Worm (Caenorhabditis elegans) whole organism, L3 larva: ENCODE data around the gene F02H6.2.

ENCODE experiments used
- ZK546.5 ChIP-seq: sonication (generic microtip); optimal IDR thresholded peaks from 2 replicates; lab custom pipeline; 2017; ENCODE audit warnings: missing biosample characterization, missing genetic modification characterization
- ama-1 ChIP-seq: fragments of 150-350 bp; optimal IDR thresholded peaks from 2 replicates; lab custom pipeline; 2018
- jun-1 ChIP-seq: fragments of 150-350 bp; optimal IDR thresholded peaks from 2 replicates; lab custom pipeline; 2014; ENCODE audit warnings: missing biosample characterization, missing genetic modification reagents, missing genetic modification characterization
- lin-39 ChIP-seq: fragments of 150-350 bp; optimal IDR thresholded peaks from 2 replicates; lab custom pipeline; 2018; ENCODE audit warnings: missing biosample characterization, missing genetic modification reagents, missing genetic modification characterization
- nfya-1 ChIP-seq: sonication (generic microtip); optimal IDR thresholded peaks from 2 replicates; lab custom pipeline; 2017; ENCODE audit warnings: missing genetic modification characterization, mild to moderate bottlenecking, missing compliant biosample characterization, antibody characterized with exemption, moderate library complexity; ENCODE audit not compliant: insufficient read depth
- nhr-237 ChIP-seq: fragments of 150-350 bp; optimal IDR thresholded peaks from 2 replicates; lab custom pipeline; 2014; ENCODE audit warnings: missing biosample characterization, missing genetic modification characterization
- pha-4 ChIP-seq: fragments of 150-350 bp; optimal IDR thresholded peaks from 2 replicates; lab custom pipeline; 2014; ENCODE audit warnings: missing biosample characterization, missing genetic modification reagents, missing genetic modification characterization
- tbx-2 ChIP-seq: sonication (generic microtip); optimal IDR thresholded peaks from 2 replicates; lab custom pipeline; 2016; ENCODE audit warnings: mild to moderate bottlenecking, missing genetic modification characterization, missing compliant biosample characterization
- unc-62 ChIP-seq: fragments of 150-350 bp; sonication (generic microtip); optimal IDR thresholded peaks from 4 replicates; lab custom pipeline; 2014; ENCODE audit warnings: missing biosample characterization, missing genetic modification reagents, missing genetic modification characterization
- ztf-11 ChIP-seq: fragments of 150-350 bp; optimal IDR thresholded peaks from 2 replicates; lab custom pipeline; 2014; ENCODE audit warnings: missing biosample characterization, missing genetic modification characterization

ce11 chrIV:14215777-14216176 is 19.5 kb downstream of the F02H6.2 start:
- no peak for TF ChIP-seq ztf-11 (tag; lab: Kevin White, UChicago)
- TF ChIP-seq lin-39 (tag; lab: Kevin White, UChicago), result no peak
- no peak for TF ChIP-seq nfya-1 (tag; lab: Kevin White, UChicago)
- TF ChIP-seq jun-1 (tag; lab: Kevin White, UChicago), result no peak
- no peak for TF ChIP-seq unc-62 (GFP tag; lab: Kevin White, UChicago)
- no peak for TF ChIP-seq ZK546.5 (tag; lab: Kevin White, UChicago)
- no peak for TF ChIP-seq pha-4 (tag; lab: Kevin White, UChicago)
- TF ChIP-seq nhr-237, result no peak
- no peak for TF ChIP-seq ama-1 (lab: Kevin White, UChicago)
- no peak for TF ChIP-seq tbx-2 (tag; lab: Kevin White, UChicago)
